Worm (Caenorhabditis elegans) whole organism, midembryonic: Measurements from ENCODE around the gene ced-13.
"Not testable (repeated sequence)": the region's sequence is repeated elsewhere in the genome, so short reads cannot be mapped to it uniquely, and the experiment has no call there.

Experiments
- T22C8.4 ChIP-seq: fragments of 200-800 bp; sonication (Bioruptor generic); IDR thresholded peaks from 2 replicates; pipeline ENCODE4 v1.3.6; 2022; ENCODE audit warnings: missing genetic modification characterization, missing compliant biosample characterization
- cog-1 ChIP-seq: sonication (generic microtip); optimal IDR thresholded peaks from 2 replicates; lab custom pipeline; 2016; ENCODE audit warnings: missing genetic modification characterization, missing compliant biosample characterization
- flt-1 ChIP-seq: fragments of 200-800 bp; sonication (Bioruptor generic); IDR thresholded peaks from 2 replicates; pipeline ENCODE4 v1.3.6; 2022; ENCODE audit warnings: missing genetic modification characterization, missing compliant biosample characterization
- klf-2 ChIP-seq: fragments of 200-800 bp; sonication (Bioruptor generic); conservative IDR thresholded peaks from 2 replicates; pipeline ENCODE4 v1.3.6; 2022; ENCODE audit warnings: missing genetic modification reagents, missing genetic modification characterization, missing compliant biosample characterization
- med-1 ChIP-seq: sonication (generic microtip); optimal IDR thresholded peaks from 2 replicates; lab custom pipeline; 2017; ENCODE audit warnings: missing genetic modification characterization, mild to moderate bottlenecking, missing compliant biosample characterization, antibody characterized with exemption, missing genetic modification reagents; ENCODE audit not compliant: insufficient read depth
- ref-1 ChIP-seq: fragments of 200-800 bp; sonication (Bioruptor generic); conservative IDR thresholded peaks from 2 replicates; pipeline ENCODE4 v1.3.6; 2022; ENCODE audit warnings: missing genetic modification reagents, missing genetic modification characterization, missing compliant biosample characterization
- tab-1 ChIP-seq: fragments of 200-800 bp; sonication (Bioruptor generic); IDR thresholded peaks from 2 replicates; pipeline ENCODE4 v1.3.6; 2022; ENCODE audit warnings: missing genetic modification characterization, missing compliant biosample characterization
- ztf-23 ChIP-seq: fragments of 200-800 bp; sonication (Bioruptor generic); IDR thresholded peaks from 2 replicates; pipeline ENCODE4 v1.3.6; 2022; ENCODE audit warnings: missing genetic modification reagents, missing genetic modification characterization, missing compliant biosample characterization
- ztf-29 ChIP-seq: fragments of 200-800 bp; sonication (Bioruptor generic); IDR thresholded peaks from 2 replicates; pipeline ENCODE4 v1.3.6; 2022; ENCODE audit warnings: missing genetic modification reagents, missing genetic modification characterization, missing compliant biosample characterization

The ced-13 gene

DNA sequence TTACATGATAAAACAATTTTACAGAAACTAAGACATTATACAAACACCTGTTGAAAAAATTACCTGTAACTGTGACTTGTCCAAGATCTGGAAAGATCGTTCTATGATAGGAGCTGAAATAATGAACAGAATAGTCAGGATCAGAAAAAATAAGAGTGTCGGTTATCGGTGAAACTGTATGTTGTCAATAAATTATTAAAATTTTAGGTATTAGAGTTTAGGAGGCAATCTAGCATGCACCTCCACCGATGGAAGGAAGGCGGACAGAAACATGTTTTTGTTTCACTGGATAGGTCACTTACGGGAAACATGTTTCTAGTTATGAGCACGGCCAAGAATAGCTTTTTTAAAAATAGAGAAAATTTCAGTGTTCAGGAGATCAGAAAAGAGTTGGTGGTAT is at the start of gene ced-13:
Gene ced-13, minus strand, starts transcription at position 101 of the 400 bp plus-strand sequence.
- TF ChIP-seq T22C8.4 (GFP tag; lab: Robert Waterston, UW), result no peak
- TF ChIP-seq med-1, result no peak
- TF ChIP-seq flt-1 (GFP tag; lab: Robert Waterston, UW), result no peak
- no peak for TF ChIP-seq klf-2 (GFP tag; lab: Robert Waterston, UW)
- no peak for TF ChIP-seq cog-1 (tag; lab: Kevin White, UChicago)
- no peak for TF ChIP-seq ztf-23 (GFP tag; lab: Robert Waterston, UW)

DNA sequence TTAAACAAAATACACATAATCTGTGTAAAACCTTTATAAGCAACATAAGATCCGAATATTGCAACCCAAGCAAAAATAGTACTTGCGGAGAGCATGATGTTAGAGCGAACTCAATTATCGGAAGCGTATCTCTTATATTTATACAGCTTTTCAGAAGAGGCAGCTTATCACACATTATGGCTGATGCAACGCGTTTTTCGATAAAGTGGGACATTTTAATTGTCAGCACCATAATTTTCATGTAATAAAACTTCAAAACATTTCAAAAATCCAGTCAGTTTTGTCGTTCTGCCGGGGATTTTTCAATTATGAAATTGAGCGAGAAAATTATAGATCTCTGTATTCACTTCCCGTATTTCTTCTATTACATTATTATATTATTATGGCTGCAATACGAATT is 46.8 kb upstream of the ced-13 start, which contains the start of gene drd-5:
Gene drd-5, minus strand, starts transcription at position 101 of the 400 bp plus-strand sequence.
- no peak for TF ChIP-seq med-1
- TF ChIP-seq ztf-29, result no peak
- TF ChIP-seq T22C8.4 (GFP tag; lab: Robert Waterston, UW), result no peak
- no peak for TF ChIP-seq tab-1 (GFP tag; lab: Robert Waterston, UW)
- TF ChIP-seq ref-1 (GFP tag; lab: Robert Waterston, UW), result no peak
- TF ChIP-seq klf-2 (GFP tag; lab: Robert Waterston, UW), result no peak
- TF ChIP-seq ztf-23 (GFP tag; lab: Robert Waterston, UW), result no peak

- TF ChIP-seq ztf-29, result no peak
- TF ChIP-seq T22C8.4 (GFP tag; lab: Robert Waterston, UW), result no peak
- no peak for TF ChIP-seq flt-1 (GFP tag; lab: Robert Waterston, UW)
- no peak for TF ChIP-seq ref-1 (GFP tag; lab: Robert Waterston, UW)
- no peak for TF ChIP-seq ztf-23 (GFP tag; lab: Robert Waterston, UW)
Measured at ce11 chrX:8341675-8342074, 42.2 kb upstream of the ced-13 start, which contains the start of gene F55E10.1. F55E10.1 (plus strand) TSS chrX:8341975.

DNA sequence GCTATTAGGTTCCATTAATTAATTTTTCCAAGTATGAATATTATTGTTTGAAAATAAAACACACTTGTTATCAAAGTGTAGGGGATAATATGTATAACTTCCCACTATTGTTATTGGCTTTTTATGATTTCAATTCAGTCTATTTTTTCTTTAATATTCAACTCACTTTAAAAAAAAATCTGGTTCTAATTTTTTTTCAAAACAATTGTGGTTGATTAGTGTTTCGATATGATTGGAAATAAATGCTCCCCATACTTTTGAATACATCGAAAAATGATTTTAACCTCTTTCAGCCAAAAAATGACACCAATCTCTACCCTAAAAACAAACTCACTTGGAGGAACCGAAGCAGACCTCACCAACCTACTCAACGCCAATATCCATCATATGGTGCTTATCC is 40.9 kb upstream of the ced-13 start, which contains the start of gene F55E10.2:
Gene F55E10.2, plus strand, starts transcription at position 301 of the 400 bp plus-strand sequence.
- TF ChIP-seq ref-1 (GFP tag; lab: Robert Waterston, UW), result no peak

DNA sequence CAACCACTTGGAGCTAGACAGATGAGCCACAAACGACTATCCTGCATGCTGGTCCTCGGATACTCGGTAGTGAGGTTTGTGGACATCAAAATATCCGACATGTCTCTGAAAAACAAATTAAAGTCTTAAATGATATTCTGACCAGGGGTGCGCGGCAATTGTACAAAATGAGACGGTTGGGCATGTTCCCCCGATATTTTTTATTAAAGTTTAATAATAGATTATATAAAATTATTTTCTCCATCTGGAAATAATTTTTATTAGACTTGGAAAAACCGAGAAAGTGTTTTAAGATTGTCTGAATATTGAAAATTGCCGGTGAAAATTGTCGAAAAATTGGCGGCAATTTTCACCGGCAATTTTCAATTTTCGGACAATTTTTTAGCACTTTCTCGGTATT is 28.3 kb upstream of the ced-13 start, which contains the start of gene F55E10.4:
Gene F55E10.4, minus strand, starts transcription at position 101 of the 400 bp plus-strand sequence.
- TF ChIP-seq flt-1 (GFP tag; lab: Robert Waterston, UW), result no peak
- TF ChIP-seq ztf-29, result no peak
- TF ChIP-seq klf-2 (GFP tag; lab: Robert Waterston, UW), result no peak
- TF ChIP-seq cog-1 (tag; lab: Kevin White, UChicago), result no peak
- TF ChIP-seq T22C8.4 (GFP tag; lab: Robert Waterston, UW), result no peak
- TF ChIP-seq med-1, result no peak

DNA sequence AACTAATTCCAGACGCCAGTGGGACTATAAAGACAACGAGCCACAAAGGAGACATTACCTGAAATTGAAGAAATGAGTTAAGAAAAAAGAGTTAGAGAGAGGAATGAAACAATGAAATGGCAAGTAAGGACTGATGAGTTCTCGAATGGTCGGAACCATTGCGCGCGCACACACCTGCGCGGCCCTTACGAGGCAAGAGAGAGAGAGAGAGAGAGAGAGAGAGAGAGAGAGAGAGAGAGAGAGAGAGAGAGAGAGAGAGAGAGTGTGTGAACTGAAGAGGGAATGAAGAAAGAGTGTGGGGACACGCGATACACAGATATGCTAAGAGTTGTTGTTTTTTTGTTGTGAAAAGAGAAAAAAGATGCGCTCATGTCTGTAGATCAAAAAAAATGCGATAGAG is 26.9 kb upstream of the ced-13 start, which contains the start of gene R09F10.8:
Gene R09F10.8, minus strand, starts transcription at position 58 of the 400 bp plus-strand sequence.
- TF ChIP-seq tab-1 (GFP tag; lab: Robert Waterston, UW) (no peak), ztf-23 (GFP tag; lab: Robert Waterston, UW) (no peak)

DNA sequence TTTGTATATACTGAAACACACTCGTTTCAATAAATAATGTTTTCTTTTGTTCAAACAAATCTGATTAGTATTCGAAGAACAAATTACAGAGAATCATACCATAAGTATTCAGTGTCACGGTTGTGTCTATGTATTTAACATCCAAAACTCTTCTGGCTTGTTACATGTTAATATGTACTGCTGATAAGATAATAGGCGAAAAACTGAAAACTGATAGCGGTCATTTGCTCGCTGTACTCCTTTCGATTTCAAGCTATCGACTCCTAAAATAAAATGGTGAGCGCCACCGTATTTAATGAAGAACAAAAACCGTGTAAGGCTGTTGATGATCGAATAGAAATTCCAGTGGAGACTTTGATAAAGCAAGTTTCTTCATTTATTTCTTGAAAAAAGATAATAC is 23.9 kb upstream of the ced-13 start, which contains the start of gene R09F10.1:
Gene R09F10.1, plus strand, starts transcription at position 222 of the 400 bp plus-strand sequence.
- TF ChIP-seq cog-1 (tag; lab: Kevin White, UChicago) (no peak), ztf-29 (no peak), ref-1 (GFP tag; lab: Robert Waterston, UW) (no peak), klf-2 (GFP tag; lab: Robert Waterston, UW) (no peak), med-1 (no peak), ztf-23 (GFP tag; lab: Robert Waterston, UW) (no peak), tab-1 (GFP tag; lab: Robert Waterston, UW) (no peak), T22C8.4 (GFP tag; lab: Robert Waterston, UW) (no peak), flt-1 (GFP tag; lab: Robert Waterston, UW) (no peak)

DNA sequence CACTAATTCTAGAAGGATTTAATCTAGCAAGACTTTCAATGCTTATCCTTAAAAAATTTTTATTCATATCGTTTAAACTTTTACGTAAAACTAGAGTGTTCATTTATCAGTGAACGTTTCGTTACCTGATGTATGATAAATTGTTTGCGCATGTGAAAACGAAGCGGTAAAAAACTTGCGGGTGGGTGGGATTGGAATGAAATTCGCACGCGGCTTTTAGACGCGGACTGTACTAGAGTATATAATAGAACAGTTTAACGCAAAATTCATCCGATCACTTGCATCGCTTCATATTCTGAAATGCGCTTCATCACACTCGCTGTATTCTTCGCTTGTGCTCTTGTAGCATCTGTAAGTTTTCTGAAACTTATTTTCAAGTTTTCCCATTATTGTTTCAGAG is 22.4 kb upstream of the ced-13 start, which contains the start of gene abu-9:
Gene abu-9, plus strand, starts transcription at position 301 of the 400 bp plus-strand sequence.
- not testable (repeated sequence) for TF ChIP-seq ref-1, ztf-23, klf-2 (GFP tag; lab: Robert Waterston, UW)

DNA sequence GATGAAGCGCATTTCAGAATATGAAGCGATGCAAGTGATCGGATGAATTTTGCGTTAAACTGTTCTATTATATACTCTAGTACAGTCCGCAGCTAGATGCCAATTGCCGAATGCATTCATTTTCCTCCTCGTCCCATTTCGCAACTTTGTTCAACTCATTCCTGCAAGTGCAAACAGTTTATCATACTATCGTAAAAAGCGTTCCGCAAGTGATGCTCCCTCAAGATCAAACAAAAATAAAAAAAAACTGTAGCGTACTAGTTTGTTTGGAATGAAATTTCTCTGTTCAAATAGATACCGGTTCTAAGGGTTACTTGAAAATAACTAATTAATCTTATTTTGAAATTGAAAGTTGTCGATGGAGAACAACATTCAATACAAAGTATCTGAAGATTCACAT is 21.4 kb upstream of the ced-13 start, which contains the start of gene pqn-57:
Gene pqn-57, minus strand, starts transcription at position 101 of the 400 bp plus-strand sequence.
- TF ChIP-seq cog-1 (tag; lab: Kevin White, UChicago), result no peak
- TF ChIP-seq med-1, result no peak
- TF ChIP-seq ref-1 (GFP tag; lab: Robert Waterston, UW), result no peak
- no peak for TF ChIP-seq klf-2 (GFP tag; lab: Robert Waterston, UW)
- TF ChIP-seq tab-1 (GFP tag; lab: Robert Waterston, UW), result no peak
- TF ChIP-seq ztf-29, result no peak
- no peak for TF ChIP-seq flt-1 (GFP tag; lab: Robert Waterston, UW)
- no peak for TF ChIP-seq ztf-23 (GFP tag; lab: Robert Waterston, UW)
- no peak for TF ChIP-seq T22C8.4 (GFP tag; lab: Robert Waterston, UW)

DNA sequence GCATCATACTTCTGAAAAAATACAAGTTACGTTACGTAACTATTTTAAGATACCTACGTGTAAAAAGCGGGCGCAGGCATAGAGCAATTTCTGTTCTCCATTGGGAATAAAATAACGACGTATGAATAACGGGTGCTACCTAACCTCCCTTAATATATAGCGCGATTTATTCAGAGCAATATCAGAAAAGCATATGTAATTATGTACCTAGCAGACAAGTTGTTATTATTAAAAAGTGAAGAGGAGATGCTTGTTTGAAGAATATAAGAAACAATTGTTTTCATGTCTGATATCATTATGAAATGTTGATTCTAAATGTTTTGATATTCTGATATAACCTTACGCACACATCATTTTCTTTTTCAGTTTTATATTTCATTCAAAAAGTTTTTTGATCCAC is 19.5 kb upstream of the ced-13 start, which contains the start of gene srh-11:
Gene srh-11, minus strand, starts transcription at position 101 of the 400 bp plus-strand sequence.
- no peak for TF ChIP-seq cog-1 (tag; lab: Kevin White, UChicago)
- no peak for TF ChIP-seq flt-1 (GFP tag; lab: Robert Waterston, UW)
- no peak for TF ChIP-seq klf-2 (GFP tag; lab: Robert Waterston, UW)
- no peak for TF ChIP-seq T22C8.4 (GFP tag; lab: Robert Waterston, UW)
- TF ChIP-seq ztf-23 (GFP tag; lab: Robert Waterston, UW), result no peak
- no peak for TF ChIP-seq ztf-29
- no peak for TF ChIP-seq tab-1 (GFP tag; lab: Robert Waterston, UW)
- no peak for TF ChIP-seq ref-1 (GFP tag; lab: Robert Waterston, UW)
- TF ChIP-seq med-1, result no peak
